Worm (Caenorhabditis elegans) whole organism, L1 larva: ENCODE results near the gene mdh-2.

ENCODE experiments used
- dpl-1 ChIP-seq, 3 experiments: fragments of 150-350 bp in 2 of 3; sonication (generic microtip) in 1 of 3; optimal IDR thresholded peaks; 2 replicates each; lab custom pipeline; 2014 to 2017; ENCODE audit warnings: missing biosample characterization in 3 of 3, missing genetic modification characterization in 3 of 3, missing genetic modification reagents in 3 of 3
- efl-1 ChIP-seq, 4 experiments: fragments of 150-350 bp; optimal IDR thresholded peaks in 3 of 4; peaks in 1 of 4; 1 replicate in 1 of 4; 2 replicates in 3 of 4; lab custom pipeline; 2014; ENCODE audit warnings: missing biosample characterization in 2 of 4, missing genetic modification characterization in 2 of 4, missing genetic modification reagents in 2 of 4
- lin-39 ChIP-seq: fragments of 150-350 bp; optimal IDR thresholded peaks from 2 replicates; lab custom pipeline; 2014; ENCODE audit warnings: missing biosample characterization, missing genetic modification reagents, missing genetic modification characterization
- mdl-1 ChIP-seq, 2 experiments: fragments of 150-350 bp; optimal IDR thresholded peaks; 2 replicates each; lab custom pipeline; 2014 to 2017; ENCODE audit warnings: missing biosample characterization in 2 of 2, missing genetic modification characterization in 2 of 2, inconsistent platforms in 1 of 2
- nhr-12 ChIP-seq: sonication (generic microtip); optimal IDR thresholded peaks from 2 replicates; lab custom pipeline; 2017; ENCODE audit warnings: missing biosample characterization, missing genetic modification characterization
- nhr-77 ChIP-seq: fragments of 150-350 bp; optimal IDR thresholded peaks from 2 replicates; lab custom pipeline; 2014; ENCODE audit warnings: missing biosample characterization, missing genetic modification characterization

- TF ChIP-seq nhr-77 (tag; lab: Kevin White, UChicago) (no peak), mdl-1 (tag; optimal IDR thresholded peaks at IDR 0.05; lab: Kevin White, UChicago) (no peak), lin-39 (no peak), efl-1 (optimal IDR thresholded peaks at IDR 0.05; lab: Kevin White, UChicago) (no peak), efl-1 (GFP tag; optimal IDR thresholded peaks at IDR 0.05 in 1 of 2; lab: Kevin White, UChicago) (peak in 1 of 2 experiments; percentile 62), nhr-12 (tag; lab: Kevin White, UChicago) (no peak), dpl-1 (GFP tag; optimal IDR thresholded peaks at IDR 0.05; lab: Kevin White, UChicago) (no peak)
These were observed 260 bp downstream of the mdh-2 start for ce11 chrIII:6607646-6608045.
